Worm (Caenorhabditis elegans): Measurements from ENCODE around the gene W02A2.5.

DNA sequence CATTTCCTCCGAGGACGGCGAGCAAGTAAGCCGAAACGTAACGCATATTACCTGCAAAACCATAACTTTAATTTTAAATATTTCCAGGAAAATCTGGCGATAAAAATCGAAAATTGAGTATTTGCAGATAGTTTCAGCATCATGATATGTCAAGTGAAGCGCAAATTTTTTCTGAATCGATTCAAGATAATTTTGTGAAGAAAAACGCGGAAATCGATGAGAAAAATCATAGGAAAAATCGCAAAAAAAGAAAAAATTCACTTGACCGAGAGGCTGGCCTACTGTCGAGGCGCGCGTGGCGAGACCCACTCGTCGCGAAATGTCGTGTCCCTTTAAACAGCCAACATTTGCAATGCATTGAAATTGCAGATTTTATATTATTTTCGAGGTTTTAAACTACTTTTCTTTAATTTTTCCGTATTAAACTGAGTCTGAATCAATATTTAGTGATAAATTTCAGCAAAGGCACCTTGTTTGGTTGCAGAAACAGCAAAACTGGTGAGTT is 27.6 kb downstream of the W02A2.5 start, which contains the start of the genes rla-2, popl-7 and Y62E10A.24:
- no peak for TF ChIP-seq ceh-90 (tag; optimal IDR thresholded peaks at IDR 0.05)
- TF ChIP-seq ceh-8 (GFP tag; optimal IDR thresholded peaks at IDR 0.05) = no peak
- no peak for TF ChIP-seq jun-1 (tag; optimal IDR thresholded peaks at IDR 0.05)
- TF ChIP-seq pqm-1 (tag; optimal IDR thresholded peaks at IDR 0.05) = no peak
- no peak for TF ChIP-seq egl-13 (tag; optimal IDR thresholded peaks at IDR 0.05)
- no peak for TF ChIP-seq F16B12.6 (tag; optimal IDR thresholded peaks at IDR 0.05)
